Worm (Caenorhabditis elegans): ENCODE data around the gene F20C5.6.

F20C5.6 gene

DNA sequence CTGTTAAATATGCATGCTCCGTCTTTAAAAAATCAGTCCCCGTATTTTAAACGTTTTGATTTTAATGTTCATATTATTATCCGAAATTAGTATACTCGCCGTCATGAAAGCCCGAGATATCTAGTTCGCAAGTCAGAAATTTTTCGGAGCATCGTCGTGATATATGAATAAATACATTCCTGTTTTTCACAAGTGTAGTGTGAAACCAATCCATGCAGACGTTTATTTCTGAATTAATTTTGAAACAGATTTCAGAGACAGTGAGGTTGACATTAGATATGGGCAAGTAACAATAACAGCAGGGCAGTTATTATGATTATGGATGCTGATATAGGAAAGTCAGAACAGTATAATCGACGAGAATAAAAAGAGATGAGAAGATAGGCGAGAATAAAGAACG lies 20.5 kb downstream of the F20C5.6 start:
- TF ChIP-seq ceh-18 (tag; optimal IDR thresholded peaks at IDR 0.05): no peak
- no peak for TF ChIP-seq hlh-6 (tag; optimal IDR thresholded peaks at IDR 0.05)
- TF ChIP-seq madf-2 (tag; optimal IDR thresholded peaks at IDR 0.05): no peak
- no peak for TF ChIP-seq hlh-15 (tag; optimal IDR thresholded peaks at IDR 0.05)
- no peak for TF ChIP-seq C38D4.7 (GFP tag; optimal IDR thresholded peaks at IDR 0.05)
- no peak for TF ChIP-seq pat-9 (tag; optimal IDR thresholded peaks at IDR 0.05)
- no peak for TF ChIP-seq npax-4 (tag; optimal IDR thresholded peaks at IDR 0.05)
- TF ChIP-seq gmeb-2 (tag; optimal IDR thresholded peaks at IDR 0.05): no peak
- no peak for TF ChIP-seq sdc-2 (tag; optimal IDR thresholded peaks at IDR 0.05)
- TF ChIP-seq ceh-45 (GFP tag; IDR thresholded peaks at IDR 0.05): no peak
- no peak for TF ChIP-seq ttx-3 (tag; optimal IDR thresholded peaks at IDR 0.05)
- TF ChIP-seq dmd-4 (tag; optimal IDR thresholded peaks at IDR 0.05; ENCODE audit: borderline replicate concordance): no peak
- TF ChIP-seq K09A11.1 (tag; optimal IDR thresholded peaks at IDR 0.05; ENCODE audit: insufficient read depth): no peak
- TF ChIP-seq lim-6 (tag; optimal IDR thresholded peaks at IDR 0.05): no peak
- TF ChIP-seq unc-86 (tag; optimal IDR thresholded peaks at IDR 0.05): no peak
- no peak for TF ChIP-seq nfya-1 (tag; optimal IDR thresholded peaks at IDR 0.05)
- no peak for TF ChIP-seq rnt-1 (tag; optimal IDR thresholded peaks at IDR 0.05)

DNA sequence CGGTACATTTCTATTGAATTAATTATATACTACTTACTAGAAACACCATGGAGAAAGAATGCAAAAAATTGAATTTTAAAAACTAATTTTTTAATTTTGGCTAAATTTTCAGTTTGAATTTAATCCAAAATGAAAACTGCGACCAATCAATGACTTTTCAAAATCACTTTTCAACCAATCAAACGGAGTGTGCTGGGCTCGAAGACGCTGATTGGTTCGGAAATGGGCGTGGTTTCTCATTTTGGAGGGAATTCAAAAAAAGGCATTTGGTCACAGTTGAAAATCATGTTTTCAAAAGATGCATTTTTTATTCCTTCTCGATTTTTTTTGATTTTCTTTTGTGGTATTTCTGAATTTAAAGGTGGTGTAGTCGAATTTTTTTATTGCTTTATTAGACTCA lies 24.0 kb downstream of the F20C5.6 start:
- TF ChIP-seq nfya-1 (tag; optimal IDR thresholded peaks at IDR 0.05) (peak; percentile 73), unc-86 (tag; optimal IDR thresholded peaks at IDR 0.05) (no peak)

DNA sequence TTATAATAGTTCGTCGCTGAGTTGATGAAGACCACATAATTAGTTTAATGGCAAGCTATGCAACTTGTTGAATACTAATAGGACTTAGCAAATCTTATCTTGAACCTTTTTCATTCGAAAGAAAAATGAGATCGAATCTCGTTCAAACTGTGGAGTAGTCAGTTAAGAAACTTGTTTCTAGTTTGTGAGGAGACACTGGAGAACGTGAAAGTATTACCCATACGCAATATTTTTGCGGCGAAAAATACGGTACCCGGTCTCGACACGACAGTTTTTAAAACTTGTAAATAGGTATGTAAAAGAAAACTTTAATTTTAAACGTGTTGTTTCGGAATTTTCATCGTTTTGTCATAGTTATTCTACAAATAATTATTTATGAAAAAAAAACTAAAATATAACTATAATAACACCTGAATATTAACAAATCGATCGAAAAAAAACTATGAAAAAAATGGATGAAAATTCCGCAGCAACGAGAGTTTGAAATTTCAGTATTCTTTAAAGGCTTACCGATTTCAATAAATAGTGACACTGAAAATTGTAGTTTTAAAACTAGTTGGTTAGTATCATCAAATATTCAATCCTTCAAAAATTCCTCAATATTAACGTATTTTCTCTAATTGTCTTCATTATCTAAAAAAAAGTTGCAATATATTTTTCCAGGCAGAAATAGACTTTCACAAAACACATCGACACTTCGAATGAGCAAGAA lies 27.3 kb downstream of the F20C5.6 start, which contains the start of the genes F20C5.7 and parg-1:
Gene F20C5.7, minus strand, starts transcription at position 101 of the 712 bp plus-strand sequence.
Gene parg-1, plus strand, starts transcription at position 662 of the 712 bp plus-strand sequence.
- TF ChIP-seq hlh-13 (GFP tag; optimal IDR thresholded peaks at IDR 0.05) (no peak), unc-3 (GFP tag; conservative IDR thresholded peaks at IDR 0.05) (no peak), unc-3 (tag; optimal IDR thresholded peaks at IDR 0.05) (no peak), nhr-232 (tag; optimal IDR thresholded peaks at IDR 0.05) (no peak), lim-6 (tag; optimal IDR thresholded peaks at IDR 0.05) (no peak), zip-5 (tag; optimal IDR thresholded peaks at IDR 0.05) (no peak)

DNA sequence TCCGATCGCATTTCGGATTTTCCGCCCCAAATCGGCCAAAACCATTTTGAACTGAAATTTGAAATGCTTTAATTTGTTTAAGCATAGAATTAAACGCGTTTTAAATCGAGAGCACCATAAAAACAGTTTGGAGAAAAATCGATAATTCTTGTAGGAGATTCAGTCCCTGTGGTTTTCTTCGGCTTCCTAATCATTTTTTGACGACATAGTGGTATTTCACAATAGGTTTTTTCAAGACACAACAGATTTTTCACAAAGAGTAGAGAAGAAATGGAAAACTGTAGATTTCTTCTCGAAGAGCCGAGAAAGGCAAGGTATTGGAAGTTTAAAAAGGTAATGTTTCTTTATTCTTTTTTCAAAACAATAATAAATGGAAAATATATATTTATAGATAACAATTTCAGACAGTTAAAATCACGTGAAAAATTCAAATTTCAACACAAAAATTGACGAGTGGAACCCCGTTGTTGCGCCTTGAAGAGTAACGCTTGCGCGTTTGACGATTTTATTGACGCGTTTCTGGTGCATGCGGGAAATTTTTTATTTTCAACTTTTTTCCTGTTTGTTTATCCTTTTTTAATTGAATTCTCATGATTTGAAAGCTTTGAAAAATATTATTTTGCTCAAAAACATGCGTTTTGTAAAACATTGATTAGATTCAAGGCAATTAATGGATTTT lies 29.2 kb downstream of the F20C5.6 start, which contains the start of gene F21D5.7:
Gene F21D5.7, minus strand, starts transcription at position 51 of the 679 bp plus-strand sequence.
- TF ChIP-seq ets-4 (tag; optimal IDR thresholded peaks at IDR 0.05): peak; percentile 6
- no peak for TF ChIP-seq ztf-16 (tag; optimal IDR thresholded peaks at IDR 0.05)
- TF ChIP-seq sox-4 (tag; optimal IDR thresholded peaks at IDR 0.05): no peak
- no peak for TF ChIP-seq F13H6.1 (tag; optimal IDR thresholded peaks at IDR 0.05)
- peak; percentile 46 for TF ChIP-seq nfya-1 (tag; optimal IDR thresholded peaks at IDR 0.05)
- TF ChIP-seq fax-1 (tag; optimal IDR thresholded peaks at IDR 0.05): no peak
- TF ChIP-seq elt-4 (tag; optimal IDR thresholded peaks at IDR 0.05): no peak
- TF ChIP-seq fkh-10 (GFP tag; optimal IDR thresholded peaks at IDR 0.05): no peak
- TF ChIP-seq lin-11 (tag; optimal IDR thresholded peaks at IDR 0.05): no peak
- no peak for TF ChIP-seq sox-2 (GFP tag; IDR thresholded peaks at IDR 0.05)
- TF ChIP-seq rnt-1 (tag; optimal IDR thresholded peaks at IDR 0.05): no peak
- TF ChIP-seq unc-42 (tag; optimal IDR thresholded peaks at IDR 0.05): peak; percentile 6
- no peak for TF ChIP-seq ceh-48 (tag; optimal IDR thresholded peaks at IDR 0.05)
- TF ChIP-seq hlh-30 (tag; optimal IDR thresholded peaks at IDR 0.05; ENCODE audit: insufficient read depth): peak; percentile 38

Measured in whole organism, late embryonic.